Worm (Caenorhabditis elegans) whole organism, midembryonic: ENCODE data around the gene C25F9.5.

Experiments
- T22C8.4 ChIP-seq: fragments of 200-800 bp; sonication (Bioruptor generic); IDR thresholded peaks from 2 replicates; pipeline ENCODE4 v1.3.6; 2022; ENCODE audit warnings: missing genetic modification characterization, missing compliant biosample characterization
- cog-1 ChIP-seq: sonication (generic microtip); optimal IDR thresholded peaks from 2 replicates; lab custom pipeline; 2016; ENCODE audit warnings: missing genetic modification characterization, missing compliant biosample characterization
- flt-1 ChIP-seq: fragments of 200-800 bp; sonication (Bioruptor generic); IDR thresholded peaks from 2 replicates; pipeline ENCODE4 v1.3.6; 2022; ENCODE audit warnings: missing genetic modification characterization, missing compliant biosample characterization
- klf-2 ChIP-seq: fragments of 200-800 bp; sonication (Bioruptor generic); conservative IDR thresholded peaks from 2 replicates; pipeline ENCODE4 v1.3.6; 2022; ENCODE audit warnings: missing genetic modification reagents, missing genetic modification characterization, missing compliant biosample characterization
- med-1 ChIP-seq: sonication (generic microtip); optimal IDR thresholded peaks from 2 replicates; lab custom pipeline; 2017; ENCODE audit warnings: missing genetic modification characterization, mild to moderate bottlenecking, missing compliant biosample characterization, antibody characterized with exemption, missing genetic modification reagents; ENCODE audit not compliant: insufficient read depth
- ref-1 ChIP-seq: fragments of 200-800 bp; sonication (Bioruptor generic); conservative IDR thresholded peaks from 2 replicates; pipeline ENCODE4 v1.3.6; 2022; ENCODE audit warnings: missing genetic modification reagents, missing genetic modification characterization, missing compliant biosample characterization
- tab-1 ChIP-seq: fragments of 200-800 bp; sonication (Bioruptor generic); IDR thresholded peaks from 2 replicates; pipeline ENCODE4 v1.3.6; 2022; ENCODE audit warnings: missing genetic modification characterization, missing compliant biosample characterization
- ztf-23 ChIP-seq: fragments of 200-800 bp; sonication (Bioruptor generic); IDR thresholded peaks from 2 replicates; pipeline ENCODE4 v1.3.6; 2022; ENCODE audit warnings: missing genetic modification reagents, missing genetic modification characterization, missing compliant biosample characterization
- ztf-29 ChIP-seq: fragments of 200-800 bp; sonication (Bioruptor generic); IDR thresholded peaks from 2 replicates; pipeline ENCODE4 v1.3.6; 2022; ENCODE audit warnings: missing genetic modification reagents, missing genetic modification characterization, missing compliant biosample characterization

The C25F9.5 gene

DNA sequence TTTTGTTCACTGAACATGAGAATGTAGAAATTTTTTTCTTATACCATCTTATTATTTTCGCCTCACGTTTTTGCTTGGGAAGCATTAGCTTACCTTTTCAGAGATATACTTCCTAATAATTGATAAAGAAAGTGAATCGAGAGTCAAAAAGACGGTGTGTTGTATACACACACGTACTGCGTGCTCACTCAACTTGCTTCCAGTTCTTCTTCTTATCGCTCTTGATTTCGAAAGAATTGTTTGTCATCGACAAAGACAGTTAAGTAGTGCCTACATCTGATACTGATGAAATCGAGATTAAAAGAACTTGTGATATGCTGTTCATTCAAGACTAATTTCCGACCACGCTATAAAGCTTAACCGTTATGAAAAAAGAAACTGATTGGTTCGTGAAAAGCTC, at the start of gene C25F9.5:
TSS of gene C25F9.5 (minus strand) at position 195 of the 400 bp plus-strand sequence.
- TF ChIP-seq ztf-23 (GFP tag; lab: Robert Waterston, UW) (no peak), cog-1 (tag; lab: Kevin White, UChicago) (no peak), T22C8.4 (GFP tag; lab: Robert Waterston, UW) (no peak), ztf-29 (GFP tag; lab: Robert Waterston, UW) (no peak), tab-1 (GFP tag; lab: Robert Waterston, UW) (no peak), flt-1 (GFP tag; lab: Robert Waterston, UW) (no peak), med-1 (GFP tag; lab: Kevin White, UChicago) (no peak), klf-2 (no peak), ref-1 (GFP tag; lab: Robert Waterston, UW) (no peak)

DNA sequence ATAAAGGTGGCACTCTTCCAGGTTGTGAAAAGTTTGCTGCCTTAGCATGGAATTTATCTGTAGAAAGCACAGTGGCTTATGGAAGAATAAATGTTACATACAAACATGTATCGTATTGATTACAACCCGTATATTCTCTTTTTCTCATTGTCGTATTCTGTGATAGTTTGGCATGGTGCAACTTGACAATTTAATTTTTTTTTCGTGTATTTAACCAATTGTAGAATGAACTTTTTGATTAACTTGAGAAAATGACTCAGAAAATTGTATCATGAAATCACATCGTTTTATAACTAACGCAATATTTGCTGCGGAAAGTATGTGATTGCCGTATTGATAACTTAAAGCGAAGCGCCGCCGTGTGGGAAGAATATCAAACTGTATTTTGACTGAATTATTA, 46.5 kb upstream of the C25F9.5 start, which contains the start of gene Y43F8B.24:
TSS of gene Y43F8B.24 (plus strand) at position 301 of the 400 bp plus-strand sequence.
- TF ChIP-seq ztf-29 (GFP tag; lab: Robert Waterston, UW) (no peak), cog-1 (tag; lab: Kevin White, UChicago) (no peak), tab-1 (GFP tag; lab: Robert Waterston, UW) (no peak), flt-1 (GFP tag; lab: Robert Waterston, UW) (no peak), T22C8.4 (GFP tag; lab: Robert Waterston, UW) (no peak)

DNA sequence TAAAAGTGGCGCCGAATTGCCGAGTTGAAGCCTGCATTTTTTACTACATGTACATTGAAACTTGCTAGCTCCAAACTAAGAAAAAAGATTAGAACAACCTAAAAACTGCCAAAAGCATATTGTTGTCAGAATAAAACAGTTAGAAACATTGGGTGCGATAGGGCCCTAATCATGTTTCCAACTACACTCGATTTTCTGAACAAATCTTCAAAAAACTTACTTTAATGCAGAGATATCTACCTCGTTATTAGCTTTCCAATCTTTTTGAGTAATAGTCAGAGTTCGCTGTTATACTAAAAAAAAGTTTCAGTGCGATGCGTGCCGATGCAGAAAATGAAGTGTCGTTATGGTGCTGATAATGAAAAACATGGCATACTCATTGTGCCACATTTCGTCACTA, 45.0 kb upstream of the C25F9.5 start, which contains the start of the genes Y43F8B.13 and Y43F8B.14:
TSS of gene Y43F8B.13 (plus strand) at position 301 of the 400 bp plus-strand sequence.
TSS of gene Y43F8B.14 (minus strand) at position 322 of the 400 bp plus-strand sequence.
- no peak for TF ChIP-seq ztf-23 (GFP tag; lab: Robert Waterston, UW)
- TF ChIP-seq cog-1 (tag; lab: Kevin White, UChicago) = no peak
- no peak for TF ChIP-seq flt-1 (GFP tag; lab: Robert Waterston, UW)

ce11 chrV:19449544-19449943, 38.9 kb upstream of the C25F9.5 start, which contains the start of gene M04C3.5:
TSS of gene M04C3.5 (plus strand) at chrV:19449733.
- TF ChIP-seq flt-1 (GFP tag; lab: Robert Waterston, UW) = no peak
- no peak for TF ChIP-seq T22C8.4 (GFP tag; lab: Robert Waterston, UW)
- no peak for TF ChIP-seq ref-1 (GFP tag; lab: Robert Waterston, UW)
- no peak for TF ChIP-seq cog-1 (tag; lab: Kevin White, UChicago)
- no peak for TF ChIP-seq ztf-29 (GFP tag; lab: Robert Waterston, UW)
- no peak for TF ChIP-seq tab-1 (GFP tag; lab: Robert Waterston, UW)
- no peak for TF ChIP-seq klf-2
- TF ChIP-seq med-1 (GFP tag; lab: Kevin White, UChicago) = no peak
- no peak for TF ChIP-seq ztf-23 (GFP tag; lab: Robert Waterston, UW)

DNA sequence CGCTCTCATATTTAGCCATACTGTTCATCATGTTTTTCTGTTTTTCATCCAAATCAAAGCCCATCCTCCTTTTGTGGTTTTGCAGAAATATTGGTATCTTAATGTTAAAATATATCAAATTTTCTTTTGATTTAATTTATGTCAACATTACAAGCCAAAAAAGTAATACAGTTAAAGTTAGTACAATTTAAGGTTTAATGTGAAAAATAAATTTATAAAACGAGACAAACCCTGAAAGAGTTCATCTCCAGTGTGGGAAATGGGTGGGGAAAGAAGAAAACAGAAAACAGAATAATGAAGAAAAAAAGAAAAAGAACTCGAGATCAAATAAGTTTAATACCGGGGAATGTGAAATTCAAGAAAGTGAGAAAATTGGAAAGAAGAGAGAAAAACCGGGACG, 38.1 kb upstream of the C25F9.5 start, which contains the start of gene M04C3.2:
TSS of gene M04C3.2 (minus strand) at position 101 of the 400 bp plus-strand sequence.
- TF ChIP-seq med-1 (GFP tag; lab: Kevin White, UChicago) (no peak), ztf-23 (GFP tag; lab: Robert Waterston, UW) (no peak), cog-1 (tag; lab: Kevin White, UChicago) (no peak), T22C8.4 (GFP tag; lab: Robert Waterston, UW) (no peak), ref-1 (GFP tag; lab: Robert Waterston, UW) (no peak), flt-1 (GFP tag; lab: Robert Waterston, UW) (no peak), tab-1 (GFP tag; lab: Robert Waterston, UW) (no peak), ztf-29 (GFP tag; lab: Robert Waterston, UW) (no peak), klf-2 (no peak)

DNA sequence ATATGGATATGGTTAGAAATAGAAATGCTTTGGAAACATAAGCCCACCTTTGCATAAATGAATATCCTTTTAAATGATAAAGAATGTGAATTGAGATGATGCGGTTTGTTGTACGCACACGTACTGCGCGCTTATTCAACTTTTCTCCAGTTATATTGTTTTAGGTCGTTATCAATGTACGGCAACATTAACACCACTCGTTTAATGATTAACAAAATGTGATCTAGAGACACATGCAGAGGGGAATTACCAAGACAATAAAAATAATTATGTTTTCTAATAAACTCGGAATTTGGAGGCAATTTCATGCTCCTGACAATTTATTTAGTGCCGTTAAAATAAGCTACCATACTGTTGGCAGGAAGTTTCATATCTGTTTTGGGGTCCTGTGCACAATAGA, 34.8 kb upstream of the C25F9.5 start, which contains the start of gene M04C3.1:
TSS of gene M04C3.1 (minus strand) at position 164 of the 400 bp plus-strand sequence.
- no peak for TF ChIP-seq T22C8.4 (GFP tag; lab: Robert Waterston, UW)
- no peak for TF ChIP-seq ztf-29 (GFP tag; lab: Robert Waterston, UW)
- TF ChIP-seq flt-1 (GFP tag; lab: Robert Waterston, UW) = no peak
- no peak for TF ChIP-seq tab-1 (GFP tag; lab: Robert Waterston, UW)
- TF ChIP-seq ref-1 (GFP tag; lab: Robert Waterston, UW) = no peak
- TF ChIP-seq med-1 (GFP tag; lab: Kevin White, UChicago) = no peak
- no peak for TF ChIP-seq klf-2

DNA sequence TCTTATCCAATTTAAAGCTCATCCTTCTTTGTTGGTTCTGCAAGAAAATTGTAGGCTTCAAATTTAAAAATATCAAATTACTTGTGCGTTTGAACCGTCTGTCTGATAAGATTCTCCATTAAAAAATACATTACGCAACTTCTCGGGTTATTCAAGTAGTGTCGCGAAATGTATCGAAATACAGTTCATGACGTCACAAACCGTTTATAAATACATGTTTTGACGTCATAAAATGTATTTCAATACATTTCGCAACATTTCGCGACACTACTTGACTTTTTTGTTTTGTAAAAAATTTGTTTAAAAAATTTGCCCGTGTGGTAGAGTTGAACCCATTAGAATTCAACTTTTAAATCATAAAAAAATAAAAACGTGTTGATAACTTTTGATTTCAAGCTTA, 32.9 kb upstream of the C25F9.5 start:
- TF ChIP-seq klf-2 = no peak
- TF ChIP-seq T22C8.4 (GFP tag; lab: Robert Waterston, UW) = no peak
- no peak for TF ChIP-seq flt-1 (GFP tag; lab: Robert Waterston, UW)
- TF ChIP-seq ztf-23 (GFP tag; lab: Robert Waterston, UW) = no peak

- TF ChIP-seq ztf-29 (GFP tag; lab: Robert Waterston, UW) (no peak), T22C8.4 (GFP tag; lab: Robert Waterston, UW) (no peak), tab-1 (GFP tag; lab: Robert Waterston, UW) (no peak), klf-2 (no peak), med-1 (GFP tag; lab: Kevin White, UChicago) (no peak), cog-1 (tag; lab: Kevin White, UChicago) (no peak), ztf-23 (GFP tag; lab: Robert Waterston, UW) (no peak), flt-1 (GFP tag; lab: Robert Waterston, UW) (no peak), ref-1 (GFP tag; lab: Robert Waterston, UW) (no peak)
Observed at ce11 chrV:19436307-19436706, 25.6 kb upstream of the C25F9.5 start, which contains the start of gene C25F9.14. TSS of gene C25F9.14 (plus strand) at chrV:19436484.

- no peak for TF ChIP-seq T22C8.4 (GFP tag; lab: Robert Waterston, UW)
- no peak for TF ChIP-seq tab-1 (GFP tag; lab: Robert Waterston, UW)
- TF ChIP-seq klf-2 = no peak
Observed at ce11 chrV:19433806-19434437, 23.3 kb upstream of the C25F9.5 start, which contains the start of gene C25F9.16. TSS of gene C25F9.16 (plus strand) at chrV:19434387.
